Fruit fly (Drosophila melanogaster): ENCODE measurements at regions not wholly inside any gene's neighbourhood (a gene's known extent, or its start where the extent isn't known, plus 50 kb on each side); places are given as distances from the start of the nearest gene placed in this dataset.
A peak's percentile ranks its signal among the peaks of the same experiment; 100 is the strongest.

DNA sequence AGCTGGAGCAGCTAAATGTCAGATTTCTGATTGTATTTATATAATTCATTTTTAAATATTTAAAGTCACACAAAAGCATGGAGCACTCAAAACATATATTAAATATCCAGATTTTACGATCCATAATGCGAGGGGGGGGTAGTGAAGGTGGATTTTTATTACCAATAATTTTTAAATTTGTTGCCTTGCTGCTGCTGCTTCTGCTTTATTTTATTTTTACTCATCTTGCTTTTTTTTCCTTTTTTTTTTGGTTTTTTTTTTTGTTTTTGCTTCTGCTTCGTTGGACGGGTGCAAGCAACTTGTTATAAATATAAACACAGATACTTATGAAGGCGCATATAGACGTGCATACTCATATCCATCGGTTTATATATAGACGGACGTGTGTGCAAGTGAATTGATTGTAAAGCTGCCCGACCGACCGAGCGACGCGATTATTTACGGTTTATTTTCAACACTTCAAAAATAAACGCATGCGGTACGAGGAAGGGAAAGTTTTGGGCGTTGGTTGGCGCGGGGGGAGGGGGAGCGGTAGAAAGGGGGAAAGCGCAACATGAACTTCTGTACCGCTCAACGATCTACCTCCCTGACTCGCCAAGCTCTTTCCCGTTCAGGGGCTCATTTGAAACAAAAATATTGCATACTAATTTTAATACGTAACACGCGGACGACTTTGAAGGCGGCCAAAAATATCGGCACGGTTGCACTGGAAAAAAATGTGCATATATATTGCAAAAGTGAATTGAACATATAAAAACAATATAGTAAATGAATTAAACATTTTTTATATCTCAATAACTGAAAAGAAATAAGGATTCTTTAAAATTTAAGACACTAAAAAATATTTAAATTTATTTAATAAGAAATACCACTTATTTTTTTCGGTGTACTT is 60.3 kb upstream of the CG12362 start (continued):
- TF ChIP-seq CG8924 (tag; optimal IDR thresholded peaks at IDR 0.05) (peak; percentile 87), ase (GFP tag; IDR thresholded peaks at IDR 0.05) (peak; percentile 61; the same call in 2 of the 3 replicates), prd (optimal IDR thresholded peaks at IDR 0.05) (no peak), prd (GFP tag; IDR thresholded peaks at IDR 0.05) (peak; percentile 79), Aef1 (GFP tag; IDR thresholded peaks at IDR 0.05) (peak; percentile 47; the same call in 1 of the 3 replicates), ewg (GFP tag; optimal IDR thresholded peaks at IDR 0.05) (peak; percentile 73), CG6683 (GFP tag; optimal IDR thresholded peaks at IDR 0.05) (peak; percentile 26), slbo (GFP tag; IDR thresholded peaks at IDR 0.05) (peak; percentile 29; the same call in 1 of the 2 replicates), CG16813 (GFP tag; IDR thresholded peaks at IDR 0.05; ENCODE audit: partially characterized antibody) (no peak), CG11398 (GFP tag; optimal IDR thresholded peaks at IDR 0.05) (no peak), E2f1 (GFP tag; IDR thresholded peaks at IDR 0.05) (peak; percentile 64), MTF-1 (GFP tag; optimal IDR thresholded peaks at IDR 0.05; ENCODE audit: borderline replicate concordance) (peak; percentile 30), CG18476 (GFP tag; optimal IDR thresholded peaks at IDR 0.05) (peak; percentile 27), CG12219 (GFP tag; optimal IDR thresholded peaks at IDR 0.05) (no peak), CG10274 (GFP tag; optimal IDR thresholded peaks at IDR 0.05) (peak; percentile 38), CG10959 (GFP tag; IDR thresholded peaks at IDR 0.05) (peak; percentile 64), CG2875 (GFP tag; optimal IDR thresholded peaks at IDR 0.05) (peak; percentile 79), CG18619 (GFP tag; optimal IDR thresholded peaks at IDR 0.05) (peak; percentile 53), CG4730 (GFP tag; IDR thresholded peaks at IDR 0.05) (peak; percentile 55), org-1 (GFP tag; optimal IDR thresholded peaks at IDR 0.05) (peak; percentile 66), Max (GFP tag; optimal IDR thresholded peaks at IDR 0.05) (peak; percentile 17), CG15269 (tag; optimal IDR thresholded peaks at IDR 0.05) (peak; percentile 67), sim (GFP tag; IDR thresholded peaks at IDR 0.05) (peak; percentile 76), CG6254 (GFP tag; optimal IDR thresholded peaks at IDR 0.05) (peak; percentile 90), CG7987 (GFP tag; optimal IDR thresholded peaks at IDR 0.05) (no peak), CG6813 (GFP tag; optimal IDR thresholded peaks at IDR 0.05) (peak; percentile 60), C15 (GFP tag; IDR thresholded peaks at IDR 0.05) (0 out of 3 replicates have a peak, but pooled peaks have one; percentile 41), CG4282 (GFP tag; optimal IDR thresholded peaks at IDR 0.05) (no peak), CG14667 (GFP tag; IDR thresholded peaks at IDR 0.05) (0 out of 2 replicates have a peak, but pooled peaks have one; percentile 33), yki (optimal IDR thresholded peaks at IDR 0.05) (no peak), CG6854 (GFP tag; optimal IDR thresholded peaks at IDR 0.05) (peak; percentile 18), oc (tag; optimal IDR thresholded peaks at IDR 0.05) (peak; percentile 82), Stat92E (GFP tag; optimal IDR thresholded peaks at IDR 0.05) (peak in 1 of 3 experiments; percentile 10), CG15601 (tag; optimal IDR thresholded peaks at IDR 0.05) (peak; percentile 88), ems (GFP tag; optimal IDR thresholded peaks at IDR 0.05) (peak; percentile 2), repo (GFP tag; optimal IDR thresholded peaks at IDR 0.05) (no peak), CG12391 (tag; optimal IDR thresholded peaks at IDR 0.05) (peak; percentile 86), Rx (GFP tag; IDR thresholded peaks at IDR 0.05) (peak; percentile 42; the same call in 1 of the 2 replicates), onecut (GFP tag; IDR thresholded peaks at IDR 0.05) (peak; percentile 60), tap (tag; optimal IDR thresholded peaks at IDR 0.05) (peak; percentile 84), salm (tag; optimal IDR thresholded peaks at IDR 0.05) (peak; percentile 67), CG5180 (GFP tag; optimal IDR thresholded peaks at IDR 0.05) (peak; percentile 67), bcd (GFP tag; optimal IDR thresholded peaks at IDR 0.05) (peak; percentile 71), CG9932 (GFP tag; IDR thresholded peaks at IDR 0.05) (no peak), gsb-n (tag; optimal IDR thresholded peaks at IDR 0.05) (peak; percentile 89), CG4404 (GFP tag; IDR thresholded peaks at IDR 0.05) (0 out of 2 replicates have a peak, but pooled peaks have one; percentile 19), CG7745 (tag; optimal IDR thresholded peaks at IDR 0.05) (no peak), CG11695 (GFP tag; IDR thresholded peaks at IDR 0.05) (peak; percentile 73; the same call in 1 of the 3 replicates)
